Worm (Caenorhabditis elegans) whole organism, L3 larva: ENCODE measurements around the gene rgs-7.

Experiments used
- lin-39 ChIP-seq: fragments of 150-350 bp; optimal IDR thresholded peaks from 2 replicates; lab custom pipeline; 2018; ENCODE audit warnings: missing biosample characterization, missing genetic modification reagents, missing genetic modification characterization
- mdl-1 ChIP-seq: fragments of 150-350 bp; optimal IDR thresholded peaks from 2 replicates; lab custom pipeline; 2014; ENCODE audit warnings: missing biosample characterization, missing genetic modification characterization
- pha-4 ChIP-seq: fragments of 150-350 bp; optimal IDR thresholded peaks from 2 replicates; lab custom pipeline; 2014; ENCODE audit warnings: missing biosample characterization, missing genetic modification reagents, missing genetic modification characterization

- no peak for TF ChIP-seq pha-4 (tag; lab: Kevin White, UChicago)
- no peak for TF ChIP-seq lin-39 (tag; lab: Kevin White, UChicago)
- TF ChIP-seq mdl-1 (tag; lab: Kevin White, UChicago), result no peak
Observed at ce11 chrX:3585625-3586024, 43.3 kb downstream of the rgs-7 start, which contains the start of gene T27A10.2.
